Worm (Caenorhabditis elegans) whole organism, mixed stage, embryonic: ENCODE results near the gene F01D5.6.
A peak's percentile ranks its signal among the peaks of the same experiment; 100 is the strongest.

Experiments used
- M03D4.4 ChIP-seq: sonication (generic microtip); optimal IDR thresholded peaks from 2 replicates; lab custom pipeline; 2017; ENCODE audit warnings: mild to moderate bottlenecking, missing genetic modification characterization, missing compliant biosample characterization
- blmp-1 ChIP-seq: fragments of 150-350 bp; optimal IDR thresholded peaks from 2 replicates; lab custom pipeline; 2014; ENCODE audit warnings: missing biosample characterization, missing genetic modification characterization
- ceh-39 ChIP-seq: fragments of 150-350 bp; optimal IDR thresholded peaks from 2 replicates; lab custom pipeline; 2014; ENCODE audit warnings: missing biosample characterization, missing genetic modification characterization
- ceh-43 ChIP-seq: fragments of 200-800 bp; sonication (Bioruptor generic); optimal IDR thresholded peaks from 2 replicates; lab custom pipeline; 2018; ENCODE audit warnings: mild to moderate bottlenecking, missing genetic modification characterization, moderate library complexity, missing compliant biosample characterization
- ceh-83 ChIP-seq: fragments of 200-800 bp; sonication (Bioruptor generic); optimal IDR thresholded peaks from 2 replicates; lab custom pipeline; 2018; ENCODE audit warnings: mild to moderate bottlenecking, missing genetic modification characterization, missing compliant biosample characterization
- ces-1 ChIP-seq: fragments of 150-350 bp; optimal IDR thresholded peaks from 2 replicates; lab custom pipeline; 2014; ENCODE audit warnings: missing biosample characterization, missing genetic modification reagents, missing genetic modification characterization
- cnd-1 ChIP-seq: fragments of 200-800 bp; sonication (Bioruptor generic); optimal IDR thresholded peaks from 2 replicates; lab custom pipeline; 2018; ENCODE audit warnings: mild to moderate bottlenecking, missing genetic modification characterization, missing compliant biosample characterization
- elt-1 ChIP-seq: sonication (generic microtip); optimal IDR thresholded peaks from 2 replicates; lab custom pipeline; 2017; ENCODE audit warnings: missing genetic modification characterization, mild to moderate bottlenecking, missing compliant biosample characterization, antibody characterized with exemption, moderate library complexity, borderline replicate concordance; ENCODE audit not compliant: insufficient read depth
- elt-3 ChIP-seq: fragments of 150-350 bp; optimal IDR thresholded peaks from 2 replicates; lab custom pipeline; 2014; ENCODE audit warnings: missing biosample characterization, missing genetic modification characterization
- flh-1 ChIP-seq: fragments of 200-800 bp; sonication (Bioruptor generic); optimal IDR thresholded peaks from 2 replicates; lab custom pipeline; 2018; ENCODE audit warnings: mild to moderate bottlenecking, missing genetic modification characterization, moderate library complexity, missing compliant biosample characterization
- ham-2 ChIP-seq: fragments of 200-800 bp; sonication (Bioruptor generic); optimal IDR thresholded peaks from 2 replicates; lab custom pipeline; 2018; ENCODE audit warnings: mild to moderate bottlenecking, missing genetic modification characterization, missing compliant biosample characterization
- hlh-1 ChIP-seq: fragments of 150-350 bp; optimal IDR thresholded peaks from 2 replicates; lab custom pipeline; 2014; ENCODE audit warnings: missing biosample characterization, missing genetic modification reagents, missing genetic modification characterization
- lin-13 ChIP-seq: fragments of 150-350 bp; optimal IDR thresholded peaks from 2 replicates; lab custom pipeline; 2014; ENCODE audit warnings: missing biosample characterization, missing genetic modification characterization
- lin-32 ChIP-seq: fragments of 200-800 bp; sonication (Bioruptor generic); optimal IDR thresholded peaks from 2 replicates; lab custom pipeline; 2018; ENCODE audit warnings: mild to moderate bottlenecking, missing genetic modification characterization, missing compliant biosample characterization
- lsy-2 ChIP-seq: fragments of 150-350 bp; optimal IDR thresholded peaks from 2 replicates; lab custom pipeline; 2014; ENCODE audit warnings: missing biosample characterization, missing genetic modification characterization
- mab-5 ChIP-seq: fragments of 150-350 bp; optimal IDR thresholded peaks from 2 replicates; lab custom pipeline; 2014; ENCODE audit warnings: missing biosample characterization, missing genetic modification characterization
- mep-1 ChIP-seq: fragments of 150-350 bp; optimal IDR thresholded peaks from 2 replicates; lab custom pipeline; 2017; ENCODE audit warnings: missing biosample characterization, missing genetic modification reagents, missing genetic modification characterization, inconsistent platforms
- nhr-12 ChIP-seq: fragments of 150-350 bp; optimal IDR thresholded peaks from 2 replicates; lab custom pipeline; 2014; ENCODE audit warnings: missing biosample characterization, missing genetic modification characterization
- nhr-2 ChIP-seq: fragments of 150-350 bp; optimal IDR thresholded peaks from 2 replicates; lab custom pipeline; 2014; ENCODE audit warnings: missing biosample characterization, missing genetic modification characterization
- nhr-237 ChIP-seq: fragments of 150-350 bp; optimal IDR thresholded peaks from 2 replicates; lab custom pipeline; 2014; ENCODE audit warnings: missing biosample characterization, missing genetic modification characterization
- nhr-28 ChIP-seq: fragments of 150-350 bp; optimal IDR thresholded peaks from 2 replicates; lab custom pipeline; 2014; ENCODE audit warnings: missing biosample characterization, missing genetic modification characterization
- nhr-76 ChIP-seq: sonication (generic microtip); optimal IDR thresholded peaks from 2 replicates; lab custom pipeline; 2017; ENCODE audit warnings: missing biosample characterization, missing genetic modification characterization
- pha-4 ChIP-seq: fragments of 150-350 bp; optimal IDR thresholded peaks from 2 replicates; lab custom pipeline; 2018; ENCODE audit warnings: missing biosample characterization, missing genetic modification reagents, missing genetic modification characterization
- sem-2 ChIP-seq: fragments of 200-800 bp; sonication (Bioruptor generic); optimal IDR thresholded peaks from 2 replicates; lab custom pipeline; 2018; ENCODE audit warnings: mild to moderate bottlenecking, missing genetic modification characterization, missing compliant biosample characterization
- snpc-4 ChIP-seq: fragments of 150-350 bp; optimal IDR thresholded peaks from 2 replicates; lab custom pipeline; 2014; ENCODE audit warnings: missing biosample characterization, missing genetic modification characterization
- tbx-8 ChIP-seq: fragments of 200-800 bp; sonication (Bioruptor generic); optimal IDR thresholded peaks from 2 replicates; lab custom pipeline; 2018; ENCODE audit warnings: mild to moderate bottlenecking, missing genetic modification characterization, moderate library complexity, missing compliant biosample characterization
- unc-120 ChIP-seq: sonication (generic microtip); optimal IDR thresholded peaks from 2 replicates; lab custom pipeline; 2017; ENCODE audit warnings: missing genetic modification characterization, missing compliant biosample characterization; ENCODE audit not compliant: poor library complexity, severe bottlenecking
- unc-39 ChIP-seq: fragments of 150-350 bp; optimal IDR thresholded peaks from 2 replicates; lab custom pipeline; 2014; ENCODE audit warnings: missing biosample characterization, missing genetic modification characterization
- unc-62 ChIP-seq: fragments of 150-350 bp; optimal IDR thresholded peaks from 2 replicates; lab custom pipeline; 2014; ENCODE audit warnings: missing biosample characterization, missing genetic modification reagents, missing genetic modification characterization
- zip-8 ChIP-seq: fragments of 150-350 bp; optimal IDR thresholded peaks from 2 replicates; lab custom pipeline; 2014; ENCODE audit warnings: missing biosample characterization, missing genetic modification characterization
- ztf-11 ChIP-seq: fragments of 150-350 bp; optimal IDR thresholded peaks from 2 replicates; lab custom pipeline; 2014; ENCODE audit warnings: missing biosample characterization, missing genetic modification characterization

F01D5.6 gene

ce11 chrII:14045235-14045634 is 38.9 kb downstream of the F01D5.6 start:
- TF ChIP-seq unc-120 (tag; lab: Kevin White, UChicago) (no peak), nhr-12 (tag; lab: Kevin White, UChicago) (no peak), ceh-43 (GFP tag; lab: Kevin White, UChicago) (no peak), pha-4 (tag; lab: Kevin White, UChicago) (no peak), unc-62 (GFP tag; lab: Kevin White, UChicago) (no peak), lin-13 (tag; lab: Kevin White, UChicago) (no peak), nhr-28 (tag; lab: Kevin White, UChicago) (no peak), elt-1 (tag; lab: Kevin White, UChicago) (no peak)

- no peak for TF ChIP-seq unc-62 (GFP tag; lab: Kevin White, UChicago)
- no peak for TF ChIP-seq elt-1 (tag; lab: Kevin White, UChicago)
- no peak for TF ChIP-seq nhr-28 (tag; lab: Kevin White, UChicago)
Measured at ce11 chrII:14045934-14046470, 39.7 kb downstream of the F01D5.6 start.

DNA sequence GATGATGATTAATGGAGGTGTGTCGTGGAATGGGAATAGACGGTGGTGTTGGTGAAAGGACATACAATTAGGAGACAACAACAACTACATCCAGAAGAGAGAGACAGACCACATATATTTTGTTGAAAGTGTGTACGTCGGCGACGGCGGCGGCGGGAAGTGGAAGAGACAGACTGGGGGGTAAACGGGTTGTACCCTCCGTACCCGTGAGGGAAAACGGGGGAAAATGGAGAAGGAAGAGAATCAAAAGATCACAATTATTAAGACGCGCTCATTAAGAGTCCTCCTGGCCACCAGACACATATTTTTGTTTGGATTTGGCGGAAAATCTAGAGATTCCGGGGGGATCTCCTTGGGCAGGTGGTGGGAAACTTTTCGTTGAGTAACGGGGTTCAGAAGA is 40.2 kb downstream of the F01D5.6 start:
- peak; percentile 33 for TF ChIP-seq blmp-1
- TF ChIP-seq flh-1 (GFP tag; lab: Kevin White, UChicago): no peak
- TF ChIP-seq hlh-1 (tag; lab: Kevin White, UChicago): peak; percentile 5
- TF ChIP-seq, all 35 proteins: peak for 2

DNA sequence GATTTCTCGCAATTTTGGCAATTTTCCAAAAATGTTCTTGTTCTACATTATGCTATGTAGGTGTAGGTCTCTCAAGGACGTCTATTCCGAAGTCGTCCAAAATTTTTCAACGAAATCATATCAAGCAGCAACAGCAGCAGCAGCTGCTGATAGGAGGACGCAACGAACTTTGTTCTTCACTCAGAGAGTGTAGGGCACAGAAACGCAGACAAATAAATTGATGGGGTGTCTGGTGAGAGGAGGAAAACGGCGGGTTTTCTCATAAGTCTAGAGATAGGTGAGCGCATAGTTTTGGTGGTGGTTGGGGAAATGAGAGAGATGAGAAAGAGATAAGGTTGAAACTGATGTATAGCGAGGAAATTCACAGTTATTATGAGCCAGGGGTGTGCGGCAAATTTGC is 42.8 kb downstream of the F01D5.6 start:
- TF ChIP-seq ztf-11 (tag; lab: Kevin White, UChicago) (no peak), mep-1 (no peak), hlh-1 (tag; lab: Kevin White, UChicago) (peak; percentile 90), blmp-1 (no peak), ceh-83 (no peak), tbx-8 (no peak), mab-5 (tag; lab: Kevin White, UChicago) (no peak), elt-1 (tag; lab: Kevin White, UChicago) (peak; percentile 30), M03D4.4 (no peak), unc-62 (GFP tag; lab: Kevin White, UChicago) (peak; percentile 68), nhr-12 (tag; lab: Kevin White, UChicago) (no peak), flh-1 (GFP tag; lab: Kevin White, UChicago) (no peak), zip-8 (tag; lab: Kevin White, UChicago) (no peak), elt-3 (tag; lab: Kevin White, UChicago) (no peak), nhr-76 (tag; lab: Kevin White, UChicago) (no peak), nhr-28 (tag; lab: Kevin White, UChicago) (no peak), lsy-2 (no peak), unc-120 (tag; lab: Kevin White, UChicago) (peak; percentile 65), lin-13 (tag; lab: Kevin White, UChicago) (no peak), unc-39 (tag; lab: Kevin White, UChicago) (no peak), ham-2 (GFP tag; lab: Kevin White, UChicago) (peak; percentile 30)
- TF ChIP-seq, all 35 proteins: peak for 5

- TF ChIP-seq lin-13 (tag; lab: Kevin White, UChicago) (no peak), lin-32 (GFP tag; lab: Kevin White, UChicago) (no peak), unc-120 (tag; lab: Kevin White, UChicago) (peak; percentile 69), ham-2 (GFP tag; lab: Kevin White, UChicago) (peak; percentile 13), sem-2 (GFP tag; lab: Kevin White, UChicago) (no peak), nhr-28 (tag; lab: Kevin White, UChicago) (no peak), snpc-4 (tag; lab: Kevin White, UChicago) (no peak), ceh-39 (tag; lab: Kevin White, UChicago) (no peak), mab-5 (tag; lab: Kevin White, UChicago) (no peak), zip-8 (tag; lab: Kevin White, UChicago) (no peak), elt-1 (tag; lab: Kevin White, UChicago) (peak; percentile 23), pha-4 (tag; lab: Kevin White, UChicago) (no peak), nhr-237 (tag; lab: Kevin White, UChicago) (peak; percentile 26), cnd-1 (tag; lab: Kevin White, UChicago) (peak; percentile 52), mep-1 (peak; percentile 56), ces-1 (GFP tag; lab: Kevin White, UChicago) (no peak), hlh-1 (tag; lab: Kevin White, UChicago) (peak; percentile 75), nhr-2 (tag; lab: Kevin White, UChicago) (no peak), unc-39 (tag; lab: Kevin White, UChicago) (no peak)
Measured at ce11 chrII:14050506-14050905, 44.2 kb downstream of the F01D5.6 start.
